Worm (Caenorhabditis elegans) whole organism, young adult: Measurements from ENCODE around the gene spon-1.
A peak's percentile ranks its signal among the peaks of the same experiment; 100 is the strongest.

ENCODE experiments used
- C06A6.2 ChIP-seq: fragments of 200-800 bp; sonication (Bioruptor generic); conservative IDR thresholded peaks from 2 replicates; pipeline ENCODE4 v1.3.6; 2022; ENCODE audit warnings: missing genetic modification characterization, missing compliant biosample characterization
- F10E7.11 ChIP-seq: sonication (generic microtip); optimal IDR thresholded peaks from 2 replicates; lab custom pipeline; 2017; ENCODE audit warnings: mild to moderate bottlenecking, missing genetic modification characterization, moderate library complexity, missing compliant biosample characterization
- F33H1.4 ChIP-seq: fragments of 200-800 bp; sonication (Bioruptor generic); IDR thresholded peaks from 2 replicates; pipeline ENCODE4 v1.3.6; 2022; ENCODE audit warnings: missing genetic modification reagents, missing genetic modification characterization, missing compliant biosample characterization
- F37B4.10 ChIP-seq: fragments of 200-800 bp; sonication (Bioruptor generic); IDR thresholded peaks from 2 replicates; pipeline ENCODE4 v1.3.6; 2022; ENCODE audit warnings: missing genetic modification characterization, missing compliant biosample characterization
- F39B2.1 ChIP-seq: fragments of 200-800 bp; sonication (Bioruptor generic); IDR thresholded peaks from 2 replicates; pipeline ENCODE4 v1.3.6; 2022; ENCODE audit warnings: missing genetic modification reagents, missing genetic modification characterization, missing compliant biosample characterization
- F57A8.1 ChIP-seq: fragments of 200-800 bp; sonication (Bioruptor generic); optimal IDR thresholded peaks from 2 replicates; lab custom pipeline; 2018; ENCODE audit warnings: mild to moderate bottlenecking, missing genetic modification characterization, moderate library complexity, missing compliant biosample characterization
- T07F8.4 ChIP-seq: sonication (generic microtip); optimal IDR thresholded peaks from 2 replicates; lab custom pipeline; 2016; ENCODE audit warnings: mild to moderate bottlenecking, missing genetic modification characterization, moderate library complexity, missing compliant biosample characterization
- Y53F4B.3 ChIP-seq: fragments of 200-800 bp; sonication (Bioruptor generic); IDR thresholded peaks from 2 replicates; pipeline ENCODE4 v1.3.6; 2022; ENCODE audit warnings: missing genetic modification reagents, missing genetic modification characterization, missing compliant biosample characterization
- Y53G8AR.9 ChIP-seq: fragments of 200-800 bp; sonication (Bioruptor generic); conservative IDR thresholded peaks from 2 replicates; pipeline ENCODE4 v1.3.6; 2022; ENCODE audit warnings: missing genetic modification reagents, missing genetic modification characterization, missing compliant biosample characterization
- ZK185.1 ChIP-seq: sonication (generic microtip); optimal IDR thresholded peaks from 2 replicates; lab custom pipeline; 2016; ENCODE audit warnings: mild to moderate bottlenecking, missing genetic modification characterization, missing compliant biosample characterization; ENCODE audit not compliant: poor library complexity, severe bottlenecking
- ama-1 ChIP-seq, 3 experiments: fragments of 150-350 bp in 1 of 3; sonication (generic microtip) in 2 of 3; optimal IDR thresholded peaks; 2 replicates each; lab custom pipeline; 2014 to 2018; ENCODE audit warnings: missing biosample characterization in 2 of 3, missing genetic modification characterization in 2 of 3, missing genetic modification reagents in 2 of 3
- aptf-3 ChIP-seq: fragments of 200-800 bp; sonication (Bioruptor generic); IDR thresholded peaks from 2 replicates; pipeline ENCODE4 v1.3.6; 2022; ENCODE audit warnings: missing genetic modification characterization, missing compliant biosample characterization
- athp-1 ChIP-seq: sonication (generic microtip); optimal IDR thresholded peaks from 2 replicates; lab custom pipeline; 2017; ENCODE audit warnings: mild to moderate bottlenecking, missing genetic modification characterization, missing compliant biosample characterization
- attf-5 ChIP-seq: fragments of 200-800 bp; sonication (Bioruptor generic); optimal IDR thresholded peaks from 2 replicates; lab custom pipeline; 2018; ENCODE audit warnings: mild to moderate bottlenecking, missing genetic modification characterization, missing compliant biosample characterization
- bed-1 ChIP-seq: fragments of 200-800 bp; sonication (Bioruptor generic); IDR thresholded peaks from 2 replicates; pipeline ENCODE4 v1.3.6; 2022; ENCODE audit warnings: missing genetic modification reagents, missing genetic modification characterization, missing compliant biosample characterization
- bed-2 ChIP-seq: fragments of 200-800 bp; sonication (Bioruptor generic); IDR thresholded peaks from 2 replicates; pipeline ENCODE4 v1.3.6; 2022; ENCODE audit warnings: missing genetic modification reagents, missing genetic modification characterization, missing compliant biosample characterization
- ceh-79 ChIP-seq: sonication (generic microtip); optimal IDR thresholded peaks from 2 replicates; lab custom pipeline; 2017; ENCODE audit warnings: mild to moderate bottlenecking, missing genetic modification characterization, missing compliant biosample characterization
- ceh-91 ChIP-seq: fragments of 200-800 bp; sonication (Bioruptor generic); IDR thresholded peaks from 2 replicates; pipeline ENCODE4 v1.3.6; 2022; ENCODE audit warnings: missing genetic modification reagents, missing genetic modification characterization, missing compliant biosample characterization
- dox-1 ChIP-seq: fragments of 200-800 bp; sonication (Bioruptor generic); IDR thresholded peaks from 2 replicates; pipeline ENCODE4 v1.3.6; 2022; ENCODE audit warnings: missing genetic modification reagents, missing genetic modification characterization, missing compliant biosample characterization
- ets-4 ChIP-seq: fragments of 200-800 bp; sonication (Bioruptor generic); optimal IDR thresholded peaks from 2 replicates; lab custom pipeline; 2018; ENCODE audit warnings: mild to moderate bottlenecking, missing genetic modification characterization, missing compliant biosample characterization
- him-1 ChIP-seq: sonication (generic microtip); optimal IDR thresholded peaks from 2 replicates; lab custom pipeline; 2016; ENCODE audit warnings: missing genotype, missing genetic modification reagents, missing genetic modification characterization, missing compliant biosample characterization
- hmg-1.2 ChIP-seq: fragments of 200-800 bp; sonication (Bioruptor generic); IDR thresholded peaks from 2 replicates; pipeline ENCODE4 v1.3.6; 2022; ENCODE audit warnings: missing genetic modification reagents, missing genetic modification characterization, missing compliant biosample characterization
- hrde-1 ChIP-seq: sonication (generic microtip); optimal IDR thresholded peaks from 2 replicates; lab custom pipeline; 2016; ENCODE audit warnings: missing genetic modification characterization, mild to moderate bottlenecking, missing compliant biosample characterization, moderate library complexity, missing genotype, missing genetic modification reagents, borderline replicate concordance
- lin-40 ChIP-seq: sonication (generic microtip); optimal IDR thresholded peaks from 2 replicates; lab custom pipeline; 2016; ENCODE audit warnings: missing genetic modification characterization, mild to moderate bottlenecking, missing compliant biosample characterization, missing genotype, missing genetic modification reagents
- lin-54 ChIP-seq: fragments of 200-800 bp; sonication (Bioruptor generic); optimal IDR thresholded peaks from 2 replicates; lab custom pipeline; 2018; ENCODE audit warnings: mild to moderate bottlenecking, missing genetic modification characterization, missing compliant biosample characterization
- lsl-1 ChIP-seq: fragments of 200-800 bp; sonication (Bioruptor generic); optimal IDR thresholded peaks from 2 replicates; lab custom pipeline; 2018; ENCODE audit warnings: mild to moderate bottlenecking, missing genetic modification characterization, moderate library complexity, missing compliant biosample characterization
- lsy-27 ChIP-seq: sonication (generic microtip); optimal IDR thresholded peaks from 2 replicates; lab custom pipeline; 2017; ENCODE audit warnings: missing genetic modification characterization, mild to moderate bottlenecking, missing compliant biosample characterization, antibody characterized with exemption, missing genotype, borderline replicate concordance; ENCODE audit not compliant: insufficient read depth
- madf-6 ChIP-seq: fragments of 200-800 bp; sonication (Bioruptor generic); IDR thresholded peaks from 2 replicates; pipeline ENCODE4 v1.3.6; 2022; ENCODE audit warnings: missing genetic modification reagents, missing genetic modification characterization, missing compliant biosample characterization
- mcd-1 ChIP-seq: fragments of 200-800 bp; sonication (Bioruptor generic); IDR thresholded peaks from 2 replicates; pipeline ENCODE4 v1.3.6; 2022; ENCODE audit warnings: missing genetic modification reagents, missing genetic modification characterization, missing compliant biosample characterization
- nhr-27 ChIP-seq: fragments of 200-800 bp; sonication (Bioruptor generic); optimal IDR thresholded peaks from 2 replicates; lab custom pipeline; 2018; ENCODE audit warnings: mild to moderate bottlenecking, missing genetic modification characterization, moderate library complexity, missing compliant biosample characterization
- nhr-90 ChIP-seq: sonication (generic microtip); optimal IDR thresholded peaks from 2 replicates; lab custom pipeline; 2016; ENCODE audit warnings: missing genotype, mild to moderate bottlenecking, missing genetic modification characterization, missing compliant biosample characterization
- pha-4 ChIP-seq: fragments of 150-350 bp; sonication (generic microtip); optimal IDR thresholded peaks from 2 replicates; lab custom pipeline; 2014; ENCODE audit warnings: missing biosample characterization, missing genetic modification reagents, missing genetic modification characterization
- rpc-1 ChIP-seq, 2 experiments: fragments of 150-350 bp in 1 of 2; sonication (generic microtip) in 1 of 2; optimal IDR thresholded peaks; 2 replicates each; lab custom pipeline; 2014 to 2018; ENCODE audit warnings: missing biosample characterization in 1 of 2, missing genetic modification characterization in 1 of 2, missing genetic modification reagents in 1 of 2, missing genotype in 1 of 2
- sdz-38 ChIP-seq: sonication (generic microtip); optimal IDR thresholded peaks from 2 replicates; lab custom pipeline; 2016; ENCODE audit warnings: missing genotype, missing genetic modification characterization, missing compliant biosample characterization
- sea-2 ChIP-seq: fragments of 200-800 bp; sonication (Bioruptor generic); IDR thresholded peaks from 2 replicates; pipeline ENCODE4 v1.3.6; 2022; ENCODE audit warnings: missing genetic modification characterization, missing compliant biosample characterization
- snpc-1.3 ChIP-seq: sonication (generic microtip); optimal IDR thresholded peaks from 2 replicates; lab custom pipeline; 2017; ENCODE audit warnings: missing genetic modification characterization, mild to moderate bottlenecking, missing compliant biosample characterization, antibody characterized with exemption, moderate library complexity, missing genotype, missing genetic modification reagents; ENCODE audit not compliant: insufficient read depth
- snpc-4 ChIP-seq, 5 experiments: fragments of 150-350 bp in 1 of 5; sonication (generic microtip) in 4 of 5; optimal IDR thresholded peaks; 2 replicates each; lab custom pipeline; 2014 to 2018; ENCODE audit warnings: missing genetic modification characterization in 5 of 5, missing biosample characterization in 3 of 5, antibody characterized with exemption in 2 of 5, mild to moderate bottlenecking in 2 of 5, missing compliant biosample characterization in 2 of 5, missing genotype in 2 of 5, moderate library complexity in 2 of 5, missing genetic modification reagents in 1 of 5
- somi-1 ChIP-seq: fragments of 200-800 bp; sonication (Bioruptor generic); optimal IDR thresholded peaks from 2 replicates; lab custom pipeline; 2018; ENCODE audit warnings: mild to moderate bottlenecking, missing genetic modification characterization, missing compliant biosample characterization
- zfh-2 ChIP-seq: fragments of 200-800 bp; sonication (Bioruptor generic); conservative IDR thresholded peaks from 2 replicates; pipeline ENCODE4 v1.3.6; 2022; ENCODE audit warnings: missing genetic modification reagents, missing genetic modification characterization, missing compliant biosample characterization
- zim-3 ChIP-seq: sonication (generic microtip); optimal IDR thresholded peaks from 2 replicates; lab custom pipeline; 2017; ENCODE audit warnings: mild to moderate bottlenecking, missing genetic modification characterization, moderate library complexity, missing compliant biosample characterization
- ztf-22 ChIP-seq: fragments of 200-800 bp; sonication (Bioruptor generic); optimal IDR thresholded peaks from 2 replicates; lab custom pipeline; 2018; ENCODE audit warnings: mild to moderate bottlenecking, missing genetic modification characterization, moderate library complexity, missing compliant biosample characterization
- ztf-28 ChIP-seq: fragments of 200-800 bp; sonication (Bioruptor generic); IDR thresholded peaks from 2 replicates; pipeline ENCODE4 v1.3.6; 2022; ENCODE audit warnings: missing genetic modification reagents, missing genetic modification characterization, missing compliant biosample characterization
- ztf-6 ChIP-seq: fragments of 200-800 bp; sonication (Bioruptor generic); IDR thresholded peaks from 2 replicates; pipeline ENCODE4 v1.3.6; 2022; ENCODE audit warnings: missing genetic modification reagents, missing genetic modification characterization, missing compliant biosample characterization

The spon-1 gene

ce11 chrII:7104794-7105613 lies 11.4 kb upstream of the spon-1 start, which contains the start of the genes farl-11 and rpl-33 (continued):
- TF ChIP-seq sea-2 (no peak), snpc-4 (GFP tag; optimal IDR thresholded peaks at IDR 0.05; lab: Kevin White, UChicago) (no peak), snpc-4 (tag; optimal IDR thresholded peaks at IDR 0.05; lab: Kevin White, UChicago) (peak in 3 of 4 experiments; percentile 33 to 65 (median 33)), F57A8.1 (GFP tag; lab: Kevin White, UChicago) (no peak), ets-4 (no peak), snpc-1.3 (peak; percentile 59), lsy-27 (tag; lab: Kevin White, UChicago) (no peak), lsl-1 (GFP tag; lab: Kevin White, UChicago) (peak; percentile 73), C06A6.2 (GFP tag; lab: Robert Waterston, UW) (no peak), zfh-2 (GFP tag; lab: Robert Waterston, UW) (no peak), madf-6 (GFP tag; lab: Robert Waterston, UW) (0 out of 2 replicates have a peak, but pooled peaks have one; percentile 12), Y53F4B.3 (GFP tag; lab: Robert Waterston, UW) (no peak), ceh-79 (tag; lab: Kevin White, UChicago) (no peak), ama-1 (optimal IDR thresholded peaks at IDR 0.05; lab: Kevin White, UChicago) (no peak), ama-1 (GFP tag; optimal IDR thresholded peaks at IDR 0.05; lab: Kevin White, UChicago) (no peak), pha-4 (tag; lab: Kevin White, UChicago) (peak; percentile 76)

ce11 chrII:7106313-7106712 lies 10.0 kb upstream of the spon-1 start:
- TF ChIP-seq T07F8.4 (tag; lab: Kevin White, UChicago) (no peak), mcd-1 (GFP tag; lab: Robert Waterston, UW) (no peak), dox-1 (GFP tag; lab: Robert Waterston, UW) (no peak), ztf-28 (no peak), F37B4.10 (GFP tag; lab: Robert Waterston, UW) (no peak), nhr-27 (no peak), lin-40 (tag; lab: Kevin White, UChicago) (no peak), bed-1 (GFP tag; lab: Robert Waterston, UW) (no peak), athp-1 (tag; lab: Kevin White, UChicago) (no peak), somi-1 (no peak), ceh-91 (GFP tag; lab: Robert Waterston, UW) (no peak), nhr-90 (no peak), ZK185.1 (tag; lab: Kevin White, UChicago) (no peak), hrde-1 (tag; lab: Kevin White, UChicago) (no peak), aptf-3 (GFP tag; lab: Robert Waterston, UW) (no peak), him-1 (no peak), lin-54 (peak; percentile 25), bed-2 (GFP tag; lab: Robert Waterston, UW) (no peak), zim-3 (tag; lab: Kevin White, UChicago) (no peak), F33H1.4 (GFP tag; lab: Robert Waterston, UW) (0 out of 2 replicates have a peak, but pooled peaks have one; percentile 5), ceh-79 (tag; lab: Kevin White, UChicago) (no peak), Y53G8AR.9 (GFP tag; lab: Robert Waterston, UW) (0 out of 2 replicates have a peak, but pooled peaks have one; percentile 33), madf-6 (GFP tag; lab: Robert Waterston, UW) (peak; percentile 67), F10E7.11 (no peak), sdz-38 (no peak), F39B2.1 (GFP tag; lab: Robert Waterston, UW) (peak; percentile 51; the same call in 1 of the 2 replicates), rpc-1 (optimal IDR thresholded peaks at IDR 0.05; lab: Kevin White, UChicago) (no peak), rpc-1 (tag; optimal IDR thresholded peaks at IDR 0.05; lab: Kevin White, UChicago) (no peak), lsl-1 (GFP tag; lab: Kevin White, UChicago) (no peak), hmg-1.2 (GFP tag; lab: Robert Waterston, UW) (no peak), ztf-6 (no peak), attf-5 (GFP tag; lab: Kevin White, UChicago) (no peak), ztf-22 (GFP tag; lab: Kevin White, UChicago) (no peak)
